Fruit fly (Drosophila melanogaster): ENCODE data around the gene Mrp4.

DNA sequence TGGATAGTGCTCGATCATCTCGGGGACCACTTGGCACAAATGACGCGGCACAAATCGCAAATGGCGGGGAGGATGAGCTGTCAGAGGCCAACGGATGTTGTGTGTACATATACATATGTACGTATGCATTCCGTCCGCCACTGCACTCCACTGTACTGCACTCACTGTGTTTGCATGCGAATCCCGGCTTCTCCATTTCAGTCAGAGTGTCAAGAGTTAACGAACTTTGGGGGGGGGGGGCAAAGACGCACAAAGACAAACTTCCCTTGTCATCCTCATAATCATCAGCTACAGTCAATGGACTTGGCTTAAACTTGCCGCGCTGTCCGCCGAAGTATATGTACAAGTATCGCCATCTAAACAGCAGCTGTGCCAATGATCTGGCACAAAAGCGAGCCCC lies 45.1 kb downstream of the Mrp4 start:
- TF ChIP-seq psq (optimal IDR thresholded peaks at IDR 0.05) (no peak), Myc (optimal IDR thresholded peaks at IDR 0.05) (no peak), insv (optimal IDR thresholded peaks at IDR 0.05) (no peak), ttk (optimal IDR thresholded peaks at IDR 0.05) (no peak), h (optimal IDR thresholded peaks at IDR 0.05) (no peak)
